Fruit fly (Drosophila melanogaster) whole organism, embryonic: ENCODE measurements around the gene Rab9D.

Experiments
- Abd-B ChIP-seq: fragments of 200-800 bp; sonication (Bioruptor generic); optimal IDR thresholded peaks from 2 replicates; lab custom pipeline; 2018; ENCODE audit warnings: missing biosample characterization, mild to moderate bottlenecking, missing genetic modification characterization, moderate library complexity
- Adf1 ChIP-seq: fragments of 200-800 bp; sonication (Bioruptor generic); IDR thresholded peaks from 2 replicates; pipeline ENCODE4 v1.3.6; 2022; ENCODE audit warnings: missing biosample characterization, missing genetic modification characterization
- Bteb2 ChIP-seq: fragments of 200-800 bp; sonication (Bioruptor generic); optimal IDR thresholded peaks from 2 replicates; lab custom pipeline; 2016; ENCODE audit warnings: missing biosample characterization, missing genetic modification characterization
- CG13624 ChIP-seq: fragments of 200-800 bp; sonication (Bioruptor generic); optimal IDR thresholded peaks from 2 replicates; lab custom pipeline; 2016; ENCODE audit warnings: missing biosample characterization, missing genetic modification characterization
- CG14965 ChIP-seq: fragments of 200-800 bp; sonication (Bioruptor generic); optimal IDR thresholded peaks from 2 replicates; lab custom pipeline; 2016; ENCODE audit warnings: missing biosample characterization, missing genetic modification characterization, borderline replicate concordance
- CG15514 ChIP-seq: fragments of 200-800 bp; sonication (Bioruptor generic); optimal IDR thresholded peaks from 3 replicates; lab custom pipeline; 2017; ENCODE audit warnings: missing biosample characterization, missing genetic modification characterization, mild to moderate bottlenecking, moderate library complexity, missing genetic modification reagents
- CG17361 ChIP-seq: fragments of 200-800 bp; sonication (Bioruptor generic); IDR thresholded peaks from 3 replicates; pipeline ENCODE4 v1.3.6; 2022; ENCODE audit warnings: missing biosample characterization, missing genetic modification characterization
- CG17612 ChIP-seq: fragments of 200-800 bp; sonication (Bioruptor generic); IDR thresholded peaks from 2 replicates; pipeline ENCODE4 v1.3.6; 2022; ENCODE audit warnings: missing biosample characterization, missing genetic modification characterization
- CG17829 ChIP-seq: fragments of 200-800 bp; optimal IDR thresholded peaks from 2 replicates; lab custom pipeline; 2019; ENCODE audit warnings: missing biosample characterization, mild to moderate bottlenecking, missing genetic modification characterization, moderate library complexity
- CG1832 ChIP-seq: fragments of 200-800 bp; sonication (Bioruptor generic); optimal IDR thresholded peaks from 2 replicates; lab custom pipeline; 2017; ENCODE audit warnings: missing biosample characterization, mild to moderate bottlenecking, missing genetic modification characterization, inconsistent platforms
- CG18619 ChIP-seq: fragments of 200-800 bp; sonication (Bioruptor generic); optimal IDR thresholded peaks from 3 replicates; lab custom pipeline; 2017; ENCODE audit warnings: missing biosample characterization, mild to moderate bottlenecking, missing genetic modification characterization
- CG30020 ChIP-seq: fragments of 200-800 bp; optimal IDR thresholded peaks from 2 replicates; lab custom pipeline; 2019; ENCODE audit warnings: missing biosample characterization, mild to moderate bottlenecking, missing genetic modification characterization, moderate library complexity
- CG5953 ChIP-seq: fragments of 200-800 bp; sonication (Bioruptor generic); IDR thresholded peaks from 2 replicates; pipeline ENCODE4 v1.3.6; 2022; ENCODE audit warnings: missing biosample characterization, missing genetic modification characterization
- CG7357 ChIP-seq: fragments of 200-800 bp; sonication (Bioruptor generic); IDR thresholded peaks from 3 replicates; pipeline ENCODE4 v1.3.6; 2022; ENCODE audit warnings: missing biosample characterization, missing genetic modification characterization
- CG7745 ChIP-seq: fragments of 200-800 bp; sonication (Bioruptor generic); optimal IDR thresholded peaks from 2 replicates; lab custom pipeline; 2018; ENCODE audit warnings: missing biosample characterization, mild to moderate bottlenecking, missing genetic modification characterization, moderate library complexity
- CG9797 ChIP-seq: fragments of 200-800 bp; sonication (Bioruptor generic); optimal IDR thresholded peaks from 3 replicates; lab custom pipeline; 2018; ENCODE audit warnings: missing biosample characterization, mild to moderate bottlenecking, missing genetic modification characterization
- CG9932 ChIP-seq: fragments of 200-800 bp; sonication (Bioruptor generic); IDR thresholded peaks from 2 replicates; pipeline ENCODE4 v1.3.6; 2022; ENCODE audit warnings: missing biosample characterization, missing genetic modification characterization
- CHES-1-like ChIP-seq: fragments of 200-800 bp; sonication (Bioruptor generic); optimal IDR thresholded peaks from 2 replicates; lab custom pipeline; 2016; ENCODE audit warnings: missing biosample characterization, missing genetic modification characterization
- Dip2 ChIP-seq: fragments of 200-800 bp; sonication (Bioruptor generic); IDR thresholded peaks from 2 replicates; pipeline ENCODE4 v1.3.6; 2022; ENCODE audit warnings: missing biosample characterization, missing genetic modification characterization
- Dref ChIP-seq: fragments of 200-800 bp; sonication (Bioruptor generic); IDR thresholded peaks from 2 replicates; pipeline ENCODE4 v1.3.6; 2022; ENCODE audit warnings: missing biosample characterization, missing genetic modification characterization
- Elba2 ChIP-seq: fragments of 200-800 bp; sonication (Bioruptor generic); optimal IDR thresholded peaks from 3 replicates; lab custom pipeline; 2016; ENCODE audit warnings: missing biosample characterization, missing genetic modification characterization
- Ets65A ChIP-seq: fragments of 200-800 bp; sonication (Bioruptor generic); peaks from one replicate; lab custom pipeline; 2016; ENCODE audit warnings: missing biosample characterization, missing genetic modification characterization
- Ets97D ChIP-seq: fragments of 200-800 bp; sonication (Bioruptor generic); optimal IDR thresholded peaks from 3 replicates; lab custom pipeline; 2016; ENCODE audit warnings: missing biosample characterization, missing genetic modification characterization
- Hand ChIP-seq: fragments of 200-800 bp; sonication (Bioruptor generic); optimal IDR thresholded peaks from 2 replicates; lab custom pipeline; 2017; ENCODE audit warnings: mild to moderate bottlenecking, missing biosample characterization, missing genetic modification reagents, missing genetic modification characterization
- Mes4 ChIP-seq: fragments of 200-800 bp; sonication (Bioruptor generic); optimal IDR thresholded peaks from 2 replicates; lab custom pipeline; 2016; ENCODE audit warnings: missing biosample characterization, missing genetic modification characterization
- Rx ChIP-seq: fragments of 200-800 bp; sonication (Bioruptor generic); IDR thresholded peaks from 2 replicates; pipeline ENCODE4 v1.3.6; 2022; ENCODE audit warnings: missing biosample characterization, missing genetic modification characterization
- Spps ChIP-seq: fragments of 200-800 bp; sonication (Bioruptor generic); optimal IDR thresholded peaks from 2 replicates; lab custom pipeline; 2018; ENCODE audit warnings: missing biosample characterization, mild to moderate bottlenecking, missing genetic modification characterization
- YL-1 ChIP-seq: fragments of 200-800 bp; sonication (Bioruptor generic); optimal IDR thresholded peaks from 3 replicates; lab custom pipeline; 2017; ENCODE audit warnings: missing biosample characterization, mild to moderate bottlenecking, missing genetic modification characterization
- ato ChIP-seq: fragments of 200-800 bp; sonication (Bioruptor generic); IDR thresholded peaks from 2 replicates; pipeline ENCODE4 v1.3.6; 2022; ENCODE audit warnings: missing biosample characterization, missing genetic modification characterization; ENCODE audit not compliant: partially characterized antibody
- bbx ChIP-seq: fragments of 200-800 bp; sonication (Bioruptor generic); IDR thresholded peaks from 2 replicates; pipeline ENCODE4 v1.3.6; 2022; ENCODE audit warnings: missing biosample characterization, missing genetic modification characterization; ENCODE audit not compliant: partially characterized antibody
- btn ChIP-seq: fragments of 200-800 bp; sonication (Bioruptor generic); optimal IDR thresholded peaks from 2 replicates; lab custom pipeline; 2016; ENCODE audit warnings: missing biosample characterization, missing genetic modification characterization
- cad ChIP-seq: fragments of >200 bp; optimal IDR thresholded peaks from 2 replicates; lab custom pipeline; 2017; ENCODE audit warnings: missing biosample characterization, missing genetic modification characterization
- chn ChIP-seq: fragments of 200-800 bp; sonication (Bioruptor generic); optimal IDR thresholded peaks from 2 replicates; lab custom pipeline; 2016; ENCODE audit warnings: missing biosample characterization, missing genetic modification characterization
- crol ChIP-seq: fragments of 200-800 bp; sonication (Bioruptor generic); IDR thresholded peaks from 2 replicates; pipeline ENCODE4 v1.3.6; 2022; ENCODE audit warnings: missing biosample characterization, missing genetic modification characterization
- dimm ChIP-seq: fragments of 200-800 bp; sonication (Bioruptor generic); IDR thresholded peaks from 2 replicates; pipeline ENCODE4 v1.3.6; 2022; ENCODE audit warnings: missing biosample characterization, missing genetic modification characterization
- eyg ChIP-seq: fragments of 200-800 bp; sonication (Bioruptor generic); optimal IDR thresholded peaks from 3 replicates; lab custom pipeline; 2016; ENCODE audit warnings: missing biosample characterization, missing genetic modification characterization
- fd64A ChIP-seq: fragments of 200-800 bp; sonication (Bioruptor generic); optimal IDR thresholded peaks from 3 replicates; lab custom pipeline; 2018; ENCODE audit warnings: missing biosample characterization, mild to moderate bottlenecking, missing genetic modification characterization
- ftz-f1 ChIP-seq: fragments of 200-800 bp; sonication (Bioruptor generic); optimal IDR thresholded peaks from 2 replicates; lab custom pipeline; 2016; ENCODE audit warnings: missing biosample characterization, missing genetic modification characterization
- gcm2 ChIP-seq: fragments of 200-800 bp; sonication (Bioruptor generic); optimal IDR thresholded peaks from 2 replicates; lab custom pipeline; 2016; ENCODE audit warnings: missing biosample characterization, missing genetic modification characterization
- inv ChIP-seq: fragments of 200-800 bp; sonication (Bioruptor generic); IDR thresholded peaks from 2 replicates; pipeline ENCODE4 v1.3.6; 2022; ENCODE audit warnings: missing biosample characterization, missing genetic modification characterization; ENCODE audit not compliant: partially characterized antibody
- ken ChIP-seq: fragments of 200-800 bp; sonication (Bioruptor generic); IDR thresholded peaks from 3 replicates; pipeline ENCODE4 v1.3.6; 2022; ENCODE audit warnings: missing biosample characterization, missing genetic modification characterization
- kni ChIP-seq: fragments of 200-800 bp; sonication (Bioruptor generic); optimal IDR thresholded peaks from 3 replicates; lab custom pipeline; 2017; ENCODE audit warnings: mild to moderate bottlenecking, missing biosample characterization, missing genetic modification reagents, missing genetic modification characterization
- knrl ChIP-seq: fragments of 200-800 bp; sonication (Bioruptor generic); IDR thresholded peaks from 3 replicates; pipeline ENCODE4 v1.3.6; 2022; ENCODE audit warnings: missing biosample characterization, missing genetic modification characterization; ENCODE audit not compliant: partially characterized antibody
- luna ChIP-seq: fragments of 200-800 bp; sonication (Bioruptor generic); optimal IDR thresholded peaks from 2 replicates; lab custom pipeline; 2016; ENCODE audit warnings: missing biosample characterization, missing genetic modification characterization
- onecut ChIP-seq: fragments of 200-800 bp; sonication (Bioruptor generic); IDR thresholded peaks from 2 replicates; pipeline ENCODE4 v1.3.6; 2022; ENCODE audit warnings: missing biosample characterization, missing genetic modification characterization
- pfk ChIP-seq: fragments of 200-800 bp; sonication (Bioruptor generic); optimal IDR thresholded peaks from 2 replicates; lab custom pipeline; 2018; ENCODE audit warnings: missing biosample characterization, mild to moderate bottlenecking, missing genetic modification characterization, moderate library complexity
- phol ChIP-seq: fragments of 200-800 bp; sonication (Bioruptor generic); optimal IDR thresholded peaks from 3 replicates; lab custom pipeline; 2018; ENCODE audit warnings: missing biosample characterization, mild to moderate bottlenecking, missing genetic modification characterization, moderate library complexity
- pnt ChIP-seq: fragments of 200-800 bp; sonication (Bioruptor generic); optimal IDR thresholded peaks from 3 replicates; lab custom pipeline; 2016; ENCODE audit warnings: missing biosample characterization, missing genetic modification characterization
- sens ChIP-seq: fragments of 200-800 bp; sonication (Bioruptor generic); peaks from one replicate; lab custom pipeline; 2016; ENCODE audit warnings: missing biosample characterization, missing genetic modification characterization
- slbo ChIP-seq: fragments of 200-800 bp; sonication (Bioruptor generic); IDR thresholded peaks from 2 replicates; pipeline ENCODE4 v1.3.6; 2022; ENCODE audit warnings: missing biosample characterization, missing genetic modification characterization
- tap ChIP-seq: fragments of 200-800 bp; optimal IDR thresholded peaks from 3 replicates; lab custom pipeline; 2019; ENCODE audit warnings: missing biosample characterization, mild to moderate bottlenecking, missing genetic modification characterization, moderate library complexity
- ttk ChIP-seq: fragments of 200-800 bp; sonication (Bioruptor generic); IDR thresholded peaks from 2 replicates; pipeline ENCODE4 v2.1.2; 2022; ENCODE audit warnings: missing biosample characterization, missing genetic modification characterization
- zen ChIP-seq: fragments of 200-800 bp; sonication (Bioruptor generic); optimal IDR thresholded peaks from 3 replicates; lab custom pipeline; 2018; ENCODE audit warnings: missing biosample characterization, mild to moderate bottlenecking, missing genetic modification characterization, moderate library complexity

Gene Rab9D

dm6 chrX:10595813-10596212, 6.9 kb downstream of the Rab9D start, which contains the start of the genes Hmr and CG2124 (continued):
- TF ChIP-seq Hand (no peak), sens (no peak), Dref (GFP tag; lab: Robert Waterston, UW) (peak; percentile 64), CG7745 (tag; lab: Kevin White, UChicago) (no peak), phol (tag; lab: Kevin White, UChicago) (peak; percentile 23), chn (no peak), YL-1 (GFP tag; lab: Kevin White, UChicago) (peak; percentile 14), CG5953 (GFP tag; lab: Robert Waterston, UW) (no peak), CG30020 (no peak), slbo (GFP tag; lab: Robert Waterston, UW) (no peak), ken (GFP tag; lab: Robert Waterston, UW) (no peak), Dip2 (GFP tag; lab: Robert Waterston, UW) (no peak), crol (no peak), CG17612 (GFP tag; lab: Robert Waterston, UW) (no peak), Ets65A (GFP tag; lab: Kevin White, UChicago) (no peak), CG1832 (GFP tag; lab: Kevin White, UChicago) (no peak), pfk (GFP tag; lab: Kevin White, UChicago) (no peak), CG18619 (GFP tag; lab: Kevin White, UChicago) (no peak), CG17829 (tag; lab: Kevin White, UChicago) (no peak), Mes4 (GFP tag; lab: Kevin White, UChicago) (no peak), ttk (GFP tag; lab: Robert Waterston, UW) (no peak), CG9932 (GFP tag; lab: Robert Waterston, UW) (no peak), inv (GFP tag; lab: Robert Waterston, UW) (peak; percentile 50), tap (no peak), luna (no peak), dimm (GFP tag; lab: Robert Waterston, UW) (no peak), zen (tag; lab: Kevin White, UChicago) (no peak), kni (GFP tag; lab: Kevin White, UChicago) (no peak), Bteb2 (GFP tag; lab: Kevin White, UChicago) (no peak), onecut (GFP tag; lab: Robert Waterston, UW) (no peak), ato (GFP tag; lab: Robert Waterston, UW) (peak; percentile 37; the same call in 1 of the 2 replicates), Rx (no peak), knrl (GFP tag; lab: Robert Waterston, UW) (peak; percentile 42; the same call in 2 of the 3 replicates), CG15514 (GFP tag; lab: Kevin White, UChicago) (peak; percentile 73), pnt (no peak), CG9797 (peak; percentile 26), bbx (peak; percentile 35), Spps (tag; lab: Kevin White, UChicago) (no peak), CG17361 (no peak), CG7357 (GFP tag; lab: Robert Waterston, UW) (no peak), Abd-B (GFP tag; lab: Kevin White, UChicago) (no peak), CHES-1-like (no peak), Adf1 (GFP tag; lab: Robert Waterston, UW) (no peak), CG14965 (no peak), Elba2 (no peak), CG13624 (GFP tag; lab: Kevin White, UChicago) (no peak), btn (GFP tag; lab: Kevin White, UChicago) (no peak), ftz-f1 (no peak), cad (GFP tag; lab: Kevin White, UChicago) (no peak), eyg (GFP tag; lab: Kevin White, UChicago) (no peak), gcm2 (GFP tag; lab: Kevin White, UChicago) (no peak), Ets97D (GFP tag; lab: Kevin White, UChicago) (peak; percentile 4), fd64A (GFP tag; lab: Kevin White, UChicago) (no peak)
